Worm (Caenorhabditis elegans): Measurements from ENCODE around the gene T05H4.15.

T05H4.15 gene

DNA sequence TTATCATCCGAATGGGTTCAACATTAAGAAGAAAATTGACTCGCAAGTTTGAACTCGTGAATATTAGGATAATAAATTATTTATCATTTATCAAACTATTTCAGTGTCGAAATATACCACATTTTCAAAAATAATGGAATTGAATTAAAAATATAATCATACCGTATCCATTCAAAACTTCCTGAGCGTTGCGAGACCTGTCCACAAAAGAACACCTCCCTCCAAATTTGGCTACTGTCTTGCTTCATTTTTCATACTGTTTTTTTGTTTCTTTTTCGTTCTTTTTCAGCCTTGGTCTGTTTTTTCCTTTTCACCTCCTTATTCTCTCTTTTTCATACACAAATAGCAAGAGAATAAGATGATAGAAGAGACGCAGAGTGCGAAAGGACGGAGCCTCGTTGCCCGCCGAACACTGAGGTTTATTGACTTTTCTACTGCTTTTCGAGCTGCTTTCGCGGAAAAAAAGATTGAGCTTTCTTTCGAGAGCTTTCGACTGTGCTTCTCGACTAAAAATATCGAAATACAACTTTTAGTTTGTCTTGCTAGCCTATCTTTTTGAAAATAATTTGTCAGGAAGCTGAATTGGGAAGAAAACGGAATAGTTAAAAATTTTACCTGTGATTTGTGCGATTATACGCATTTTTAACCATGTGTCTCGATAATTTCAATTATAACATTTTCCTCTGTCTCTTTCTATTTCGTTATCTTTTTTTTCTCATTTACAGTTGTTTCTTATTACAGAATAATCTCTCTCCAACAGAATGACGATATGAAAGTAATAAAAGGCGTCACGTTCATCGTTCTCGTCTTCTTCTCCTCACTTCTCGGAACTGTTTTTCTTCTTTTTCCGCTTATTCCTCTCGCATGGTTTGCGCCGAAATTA, 8.9 kb upstream of the T05H4.15 start, which contains the start of gene acl-8:
TSS of gene acl-8 (plus strand) at position 742 of the 883 bp plus-strand sequence.
- no peak for TF ChIP-seq W03F9.2 (tag; optimal IDR thresholded peaks at IDR 0.05)
- no peak for TF ChIP-seq him-1 (tag; optimal IDR thresholded peaks at IDR 0.05)

DNA sequence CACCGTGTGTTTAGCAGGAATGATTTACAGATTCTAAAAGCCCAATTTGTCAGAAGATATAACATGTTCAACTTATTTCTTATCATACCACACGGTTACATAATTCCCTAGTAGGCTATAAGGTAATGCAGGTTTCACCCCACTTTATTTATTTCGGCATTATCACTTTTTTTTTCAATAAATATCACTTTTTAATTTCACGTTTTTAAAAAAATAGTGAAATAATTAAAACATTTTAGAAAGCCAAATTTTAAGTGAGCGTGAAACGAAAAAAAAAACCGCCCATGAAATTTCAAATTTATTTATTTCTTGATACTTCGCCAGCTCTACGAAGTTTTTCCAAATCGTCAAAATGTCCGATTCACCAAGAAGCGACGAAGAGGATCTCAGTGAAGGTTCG, 6.8 kb upstream of the T05H4.15 start, which contains the start of gene fbxa-196:
TSS of gene fbxa-196 (plus strand) at position 301 of the 400 bp plus-strand sequence.
- no peak for TF ChIP-seq W03F9.2 (tag; optimal IDR thresholded peaks at IDR 0.05)
- TF ChIP-seq him-1 (tag; optimal IDR thresholded peaks at IDR 0.05), result no peak
- no peak for TF ChIP-seq dao-5 (tag; optimal IDR thresholded peaks at IDR 0.05)

DNA sequence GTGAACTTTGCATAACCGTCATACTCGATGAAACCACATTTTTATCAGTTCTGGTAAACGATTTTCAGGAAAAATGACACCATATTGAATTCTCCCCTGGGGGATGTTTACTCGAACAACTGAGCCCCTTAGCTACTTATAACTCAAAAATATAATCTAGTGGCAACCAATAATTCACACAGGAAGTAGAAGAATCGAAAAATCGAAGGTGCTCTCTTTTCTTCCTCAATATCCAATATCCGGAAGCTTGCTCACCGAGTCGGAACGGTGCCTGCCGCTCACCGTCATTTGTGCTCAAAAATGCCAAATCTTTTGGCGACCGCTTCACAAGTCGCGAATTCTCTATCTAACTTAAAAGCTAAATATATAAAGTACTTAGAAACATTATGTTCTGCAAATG, 524 bp upstream of the T05H4.15 start, which contains the start of gene T05H4.3:
TSS of gene T05H4.3 (plus strand) at position 301 of the 400 bp plus-strand sequence.
- TF ChIP-seq dao-5 (tag; optimal IDR thresholded peaks at IDR 0.05) (no peak), him-1 (tag; optimal IDR thresholded peaks at IDR 0.05) (no peak), W03F9.2 (tag; optimal IDR thresholded peaks at IDR 0.05) (no peak)

DNA sequence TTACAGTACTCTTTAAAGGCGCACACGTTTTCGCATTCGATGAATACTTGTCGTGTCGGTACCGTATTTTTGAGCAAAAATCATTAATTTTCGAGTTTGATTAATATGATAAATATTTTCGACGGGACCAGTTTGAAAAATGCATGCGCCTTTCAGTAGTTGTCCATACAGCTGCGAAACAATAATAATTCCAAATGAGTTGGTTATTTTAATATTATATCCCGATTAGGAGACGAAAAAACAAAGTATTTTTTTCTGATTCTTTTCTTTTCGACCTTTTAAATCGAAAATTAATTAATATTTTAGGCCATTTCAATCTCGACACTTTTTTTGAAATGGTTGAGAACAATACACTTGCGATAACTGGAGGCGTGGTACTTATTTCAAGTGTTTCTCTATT, 2.9 kb downstream of the T05H4.15 start, which contains the start of gene T05H4.4:
TSS of gene T05H4.4 (plus strand) at position 301 of the 400 bp plus-strand sequence.
- no peak for TF ChIP-seq dao-5 (tag; optimal IDR thresholded peaks at IDR 0.05)
- TF ChIP-seq W03F9.2 (tag; optimal IDR thresholded peaks at IDR 0.05), result no peak
- no peak for TF ChIP-seq him-1 (tag; optimal IDR thresholded peaks at IDR 0.05)

DNA sequence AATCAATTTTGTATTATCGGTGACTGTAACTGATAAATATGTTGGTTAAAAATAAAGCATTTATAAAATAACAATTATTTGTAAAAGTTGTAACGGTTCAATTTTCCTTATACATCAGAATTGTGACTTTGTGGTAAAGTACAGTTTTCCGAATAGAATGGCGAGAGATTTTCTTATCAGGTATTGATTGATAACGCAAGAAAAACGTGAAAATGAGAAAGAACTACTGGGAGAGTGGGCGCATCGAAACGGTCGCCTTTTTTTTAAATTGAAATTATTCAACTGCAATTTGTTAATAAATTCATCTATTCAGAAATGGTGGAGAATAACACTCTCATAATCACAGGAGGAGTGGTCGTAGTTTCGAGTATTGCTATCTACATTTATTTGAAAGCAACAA, 5.2 kb downstream of the T05H4.15 start, which contains the start of gene hpo-19:
TSS of gene hpo-19 (plus strand) at position 314 of the 400 bp plus-strand sequence.
- TF ChIP-seq dao-5 (tag; optimal IDR thresholded peaks at IDR 0.05) (no peak), W03F9.2 (tag; optimal IDR thresholded peaks at IDR 0.05) (no peak), him-1 (tag; optimal IDR thresholded peaks at IDR 0.05) (no peak)

DNA sequence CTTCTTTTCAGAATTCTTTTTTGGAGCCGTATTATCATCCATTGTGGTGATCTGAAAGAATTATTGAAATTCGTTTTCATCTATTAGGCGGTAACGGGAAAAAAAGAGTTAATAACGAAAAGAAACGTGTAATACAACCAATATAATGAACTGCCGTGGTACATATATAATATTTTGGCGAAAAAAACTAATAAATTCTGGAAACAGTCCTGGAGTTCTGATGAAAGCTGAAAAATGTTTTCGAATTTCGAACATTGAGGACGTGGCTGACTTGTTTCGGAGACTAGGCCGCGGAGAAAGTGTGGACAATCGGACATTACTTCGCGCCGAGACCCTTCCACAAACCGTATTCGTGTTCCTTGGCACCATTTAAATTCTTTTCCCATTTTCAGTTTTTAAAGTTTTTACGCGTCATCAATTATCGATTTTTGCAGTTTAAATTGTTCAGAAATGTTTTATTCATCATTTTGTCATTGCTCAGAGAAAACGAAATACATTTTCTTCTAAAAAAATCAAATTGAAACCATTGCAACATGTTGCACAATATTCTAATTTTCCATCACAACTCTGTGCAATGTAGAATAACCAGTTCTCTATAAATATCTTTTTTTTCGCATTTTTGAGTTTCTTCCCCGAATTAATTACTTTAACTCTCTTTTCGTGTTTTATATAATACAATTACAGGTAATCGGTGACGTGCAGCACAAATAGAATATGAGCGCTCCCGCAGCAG, 7.9 kb downstream of the T05H4.15 start, which contains the start of the genes gad-1 and erfa-1:
TSS of gene gad-1 (minus strand) at position 51 of the 733 bp plus-strand sequence.
TSS of gene erfa-1 (plus strand) at position 683 of the 733 bp plus-strand sequence.
- TF ChIP-seq dao-5 (tag; optimal IDR thresholded peaks at IDR 0.05) (no peak), him-1 (tag; optimal IDR thresholded peaks at IDR 0.05) (no peak), W03F9.2 (tag; optimal IDR thresholded peaks at IDR 0.05) (peak; percentile 83)

DNA sequence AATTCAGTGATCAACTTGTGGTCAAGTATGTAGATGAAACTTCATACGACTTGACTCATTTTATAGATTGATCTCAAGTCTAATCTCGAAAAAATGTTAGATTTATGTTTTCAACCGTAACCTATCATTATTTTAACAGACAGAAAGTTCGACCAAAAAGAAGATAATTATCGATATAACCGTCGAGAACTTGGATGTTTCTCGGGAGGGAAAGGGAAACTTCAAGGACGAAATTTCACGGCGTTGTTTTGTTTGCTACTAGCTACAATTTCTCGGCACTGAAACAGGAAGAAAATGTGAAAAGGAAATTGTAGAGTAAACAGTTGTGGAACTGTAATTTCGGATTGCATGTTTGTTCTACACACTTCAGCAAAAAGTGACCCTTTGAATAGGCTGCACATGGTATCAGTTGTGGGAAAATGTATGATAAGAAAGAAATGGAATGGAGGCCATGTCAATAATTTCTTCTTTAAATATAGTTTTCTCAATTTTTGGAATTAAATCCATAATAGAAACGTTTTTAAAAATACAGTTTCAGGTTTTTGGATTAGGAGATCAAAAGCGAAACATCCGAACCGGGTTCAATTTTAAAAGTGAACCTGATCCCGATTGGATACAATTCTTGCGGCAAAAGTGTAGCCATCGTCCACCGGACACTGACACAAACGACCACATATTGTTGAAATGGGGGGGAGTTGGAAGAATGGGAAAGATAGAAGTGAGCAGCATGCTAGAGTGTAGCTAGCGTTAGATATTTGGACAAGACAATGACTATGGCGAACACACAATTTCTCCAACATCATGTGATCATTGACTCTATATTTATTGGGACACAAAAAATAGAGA, 10.8 kb downstream of the T05H4.15 start:
- TF ChIP-seq him-1 (tag; optimal IDR thresholded peaks at IDR 0.05) (no peak), dao-5 (tag; optimal IDR thresholded peaks at IDR 0.05) (no peak), W03F9.2 (tag; optimal IDR thresholded peaks at IDR 0.05) (no peak)

DNA sequence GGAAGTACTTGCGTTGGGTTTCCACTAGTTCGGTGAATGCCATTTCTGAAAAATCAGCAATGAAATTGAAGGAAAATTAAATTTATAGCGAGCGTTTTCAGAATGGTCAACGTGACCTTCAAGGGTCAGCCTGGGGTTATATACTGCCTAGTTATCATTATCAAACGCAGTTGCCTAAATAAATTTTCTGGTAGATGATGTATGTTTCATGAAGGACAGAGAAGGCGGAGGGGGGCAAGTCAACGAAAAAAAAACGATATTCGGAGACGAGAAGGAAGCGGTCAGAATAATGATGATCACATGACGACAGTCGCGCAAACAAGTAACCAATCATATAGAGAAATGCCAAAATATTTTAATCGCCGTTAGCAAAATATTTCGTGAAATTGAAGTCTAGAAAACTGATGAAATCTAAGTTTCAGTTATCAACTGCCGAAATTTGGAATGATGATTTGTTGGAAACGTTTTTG, 11.6 kb downstream of the T05H4.15 start, which contains the start of gene alh-4:
TSS of gene alh-4 (minus strand) at position 51 of the 470 bp plus-strand sequence.
- TF ChIP-seq him-1 (tag; optimal IDR thresholded peaks at IDR 0.05) (no peak), W03F9.2 (tag; optimal IDR thresholded peaks at IDR 0.05) (no peak), dao-5 (tag; optimal IDR thresholded peaks at IDR 0.05) (no peak)

DNA sequence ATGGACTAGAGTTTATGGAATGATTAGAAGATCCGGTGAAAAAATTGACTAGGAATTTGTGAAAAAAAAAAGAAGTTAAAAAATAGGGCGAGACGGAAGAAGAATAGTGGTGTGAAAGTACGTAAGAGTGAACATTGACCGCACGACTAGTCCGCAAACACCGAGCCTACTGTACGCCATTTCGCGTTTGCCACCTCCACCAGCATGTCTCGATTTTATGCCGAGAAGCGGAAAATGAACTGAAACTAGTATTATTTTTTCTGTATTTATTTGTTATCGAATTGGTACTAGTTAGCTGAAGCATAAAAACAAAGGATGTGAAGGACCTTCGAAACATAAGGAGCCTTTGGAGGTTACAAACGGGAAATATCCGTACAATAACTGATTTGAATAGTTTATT, 14.1 kb downstream of the T05H4.15 start:
- no peak for TF ChIP-seq him-1 (tag; optimal IDR thresholded peaks at IDR 0.05)
- TF ChIP-seq dao-5 (tag; optimal IDR thresholded peaks at IDR 0.05), result no peak
- TF ChIP-seq W03F9.2 (tag; optimal IDR thresholded peaks at IDR 0.05), result peak; percentile 38

DNA sequence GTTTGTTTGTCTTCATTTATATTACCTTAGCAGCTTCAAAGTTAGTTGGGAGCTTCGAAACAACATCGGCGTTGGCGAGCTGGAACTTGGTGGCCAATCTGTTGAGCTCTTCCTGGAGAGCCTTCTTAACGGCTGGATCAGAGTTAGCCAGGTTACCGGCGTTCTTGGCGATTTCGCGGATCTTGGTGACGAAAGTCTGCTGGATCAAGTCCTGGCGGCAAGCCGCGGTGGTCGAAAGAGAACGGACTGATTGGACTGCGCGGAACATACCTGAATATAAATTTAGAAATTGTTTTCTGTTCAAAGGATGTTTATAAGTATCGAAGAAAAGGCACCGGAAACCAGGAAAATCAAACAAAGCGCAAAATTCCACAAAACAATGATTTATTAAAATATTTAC, 14.7 kb downstream of the T05H4.15 start, which contains the start of gene atp-4:
TSS of gene atp-4 (minus strand) at position 270 of the 400 bp plus-strand sequence.
- TF ChIP-seq dao-5 (tag; optimal IDR thresholded peaks at IDR 0.05), result no peak

DNA sequence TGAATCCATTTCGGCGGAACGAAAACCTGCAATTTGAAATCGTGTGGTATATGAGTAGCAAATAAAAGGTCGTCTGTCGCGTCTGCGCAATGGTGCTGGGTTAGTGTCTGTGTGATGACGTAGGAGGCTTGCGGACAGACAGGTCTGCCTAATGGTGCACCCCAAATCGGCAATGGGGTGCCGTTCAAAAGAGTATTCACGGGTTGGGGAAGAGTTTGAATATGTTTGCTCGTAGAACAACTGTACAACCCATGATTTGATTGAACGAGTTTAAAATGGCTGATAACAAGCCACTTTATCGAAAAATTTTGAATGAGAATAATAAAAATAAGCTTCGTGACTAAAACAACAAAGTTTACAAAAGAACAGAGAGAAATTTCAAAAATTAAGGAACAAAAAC, 15.6 kb downstream of the T05H4.15 start, which contains the start of gene T05H4.11:
TSS of gene T05H4.11 (minus strand) at position 335 of the 400 bp plus-strand sequence.
- TF ChIP-seq W03F9.2 (tag; optimal IDR thresholded peaks at IDR 0.05) (no peak), him-1 (tag; optimal IDR thresholded peaks at IDR 0.05) (no peak), dao-5 (tag; optimal IDR thresholded peaks at IDR 0.05) (no peak)

DNA sequence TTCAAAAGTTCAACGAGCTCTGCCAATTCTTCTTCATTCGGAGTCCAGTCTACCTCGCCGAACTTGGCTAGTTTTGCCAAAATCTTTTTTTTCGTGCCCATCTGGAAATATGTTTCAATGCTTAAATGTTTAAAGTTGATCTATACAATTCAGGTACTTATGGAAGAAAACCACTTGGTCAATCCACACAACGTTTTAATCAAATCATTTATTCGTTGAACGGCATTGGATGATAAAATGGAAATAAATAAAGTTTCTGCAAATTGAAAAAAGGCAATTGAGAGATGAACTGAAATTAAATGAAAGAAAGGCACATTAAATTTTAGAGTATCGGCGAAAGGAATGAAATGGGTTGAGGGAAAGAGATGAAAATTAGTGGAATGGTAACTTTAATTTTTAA, 17.5 kb downstream of the T05H4.15 start, which contains the start of gene urb-1:
TSS of gene urb-1 (minus strand) at position 101 of the 400 bp plus-strand sequence.
- no peak for TF ChIP-seq W03F9.2 (tag; optimal IDR thresholded peaks at IDR 0.05)
- TF ChIP-seq him-1 (tag; optimal IDR thresholded peaks at IDR 0.05), result no peak
- no peak for TF ChIP-seq dao-5 (tag; optimal IDR thresholded peaks at IDR 0.05)

All from whole organism, L4/young adult.